Comparison of ENCODE assay signal across 4 worm cellular contexts in the genomic region with DNA sequence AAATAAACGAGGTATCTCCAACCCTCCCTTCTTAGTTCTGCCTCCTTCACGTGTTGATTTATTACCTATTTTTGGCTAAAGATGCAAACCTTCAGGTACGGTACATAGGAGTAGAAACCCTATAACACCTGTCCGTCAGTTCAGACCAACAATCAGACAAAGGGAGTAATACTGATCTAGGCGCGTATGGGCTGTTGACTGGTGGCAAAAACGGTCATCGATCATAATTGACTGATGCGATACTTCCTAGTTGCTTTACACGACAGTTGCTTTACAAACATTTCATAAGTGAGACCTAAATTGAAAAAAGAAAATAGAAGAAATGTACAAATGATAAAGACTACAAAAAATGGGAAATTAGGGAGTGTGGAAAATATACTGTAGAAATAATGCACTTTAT.
A peak's percentile ranks its signal among the peaks of the same experiment; 100 is the strongest.
TF ChIP-seq lines count a peak whose summit lies in the region.

No protein-coding gene starts in this region.

TF ChIP-seq in whole organism, L1 larva, 84 proteins besides CTCF, POLR2A, EP300 and RAD21 (continues in another document):
- TF ChIP-seq nhr-20 (tag; optimal IDR thresholded peaks at IDR 0.05; lab: Kevin White, UChicago), result peak; percentile 18
- no peak for TF ChIP-seq tbx-2 (tag; optimal IDR thresholded peaks at IDR 0.05; lab: Kevin White, UChicago)
- TF ChIP-seq C34B4.2 (tag; optimal IDR thresholded peaks at IDR 0.05; lab: Kevin White, UChicago), result no peak
- peak in 1 of 2 experiments; percentile 3 for TF ChIP-seq lin-35 (GFP tag; optimal IDR thresholded peaks at IDR 0.05; lab: Kevin White, UChicago)
- no peak for TF ChIP-seq aha-1 (tag; optimal IDR thresholded peaks at IDR 0.05; lab: Kevin White, UChicago)
- TF ChIP-seq zip-4 (GFP tag; optimal IDR thresholded peaks at IDR 0.05; lab: Kevin White, UChicago), result no peak
- TF ChIP-seq lin-14 (GFP tag; optimal IDR thresholded peaks at IDR 0.05; lab: Kevin White, UChicago), result peak; percentile 18
- peak; percentile 9 for TF ChIP-seq mep-1 (tag; optimal IDR thresholded peaks at IDR 0.05; lab: Kevin White, UChicago)
- peak; percentile 56 for TF ChIP-seq blmp-1 (tag; optimal IDR thresholded peaks at IDR 0.05; lab: Kevin White, UChicago)
- TF ChIP-seq nhr-77 (tag; optimal IDR thresholded peaks at IDR 0.05; lab: Kevin White, UChicago), result no peak
- no peak for TF ChIP-seq snpc-4 (tag; optimal IDR thresholded peaks at IDR 0.05; lab: Kevin White, UChicago)
- no peak for TF ChIP-seq egl-13 (tag; optimal IDR thresholded peaks at IDR 0.05; lab: Kevin White, UChicago)
- TF ChIP-seq nhr-85 (tag; lab: Kevin White, UChicago), result peak; percentile 97
- no peak for TF ChIP-seq nhr-12 (tag; optimal IDR thresholded peaks at IDR 0.05; lab: Kevin White, UChicago)
- no peak for TF ChIP-seq ceh-82 (tag; optimal IDR thresholded peaks at IDR 0.05; lab: Kevin White, UChicago)
- no peak for TF ChIP-seq sox-4 (tag; optimal IDR thresholded peaks at IDR 0.05; lab: Kevin White, UChicago)
- peak in 2 of 6 experiments; percentile 35 to 42 for TF ChIP-seq elt-3 (tag; optimal IDR thresholded peaks at IDR 0.05; lab: Kevin White, UChicago)
- no peak for TF ChIP-seq nhr-28 (tag; optimal IDR thresholded peaks at IDR 0.05; lab: Kevin White, UChicago)
- TF ChIP-seq snu-23 (GFP tag; optimal IDR thresholded peaks at IDR 0.05; lab: Kevin White, UChicago), result peak; percentile 23
- no peak for TF ChIP-seq nhr-11 (tag; optimal IDR thresholded peaks at IDR 0.05; lab: Kevin White, UChicago)
- no peak for TF ChIP-seq C16A3.4 (tag; optimal IDR thresholded peaks at IDR 0.05; lab: Kevin White, UChicago)
- no peak for TF ChIP-seq dsc-1 (tag; optimal IDR thresholded peaks at IDR 0.05; lab: Kevin White, UChicago)
- peak; percentile 28 for TF ChIP-seq irx-1 (tag; optimal IDR thresholded peaks at IDR 0.05; lab: Kevin White, UChicago)

TF ChIP-seq in whole organism, L2 larva, 48 proteins besides CTCF, POLR2A, EP300 and RAD21:
- TF ChIP-seq lin-39 (tag; optimal IDR thresholded peaks at IDR 0.05; lab: Kevin White, UChicago) (no peak), nhr-25 (tag; optimal IDR thresholded peaks at IDR 0.05; lab: Kevin White, UChicago) (peak; percentile 42), alr-1 (tag; optimal IDR thresholded peaks at IDR 0.05; lab: Kevin White, UChicago) (no peak)

TF ChIP-seq in whole organism, L3 larva, 47 proteins besides CTCF, POLR2A, EP300 and RAD21:
- no peak for TF ChIP-seq tbx-2 (tag; optimal IDR thresholded peaks at IDR 0.05; lab: Kevin White, UChicago)
- TF ChIP-seq nhr-23 (tag; optimal IDR thresholded peaks at IDR 0.05; lab: Kevin White, UChicago), result peak; percentile 33

TF ChIP-seq in whole organism, L4 larva, 104 proteins besides CTCF, POLR2A, EP300 and RAD21:
- TF ChIP-seq nhr-28 (tag; optimal IDR thresholded peaks at IDR 0.05; lab: Kevin White, UChicago) (peak; percentile 21), aha-1 (tag; lab: Kevin White, UChicago) (peak; percentile 90), jun-1 (tag; optimal IDR thresholded peaks at IDR 0.05; lab: Kevin White, UChicago) (no peak)

Comparison
In these comparisons a context has a peak if more than half of its experiments do, and no peak if none do; other contexts are left out.
1. Of the 29 proteins assayed by ChIP-seq in both whole organism, L4 larva and whole organism, L1 larva: peak only in whole organism, L4 larva: aha-1 and nhr-28; only in whole organism, L1 larva: mep-1; in both: none; in neither: 26.